Worm (Caenorhabditis elegans) whole organism, L4 larva: ENCODE results near the gene B0507.9.

Experiments
- F26F4.8 ChIP-seq: fragments of 200-800 bp; sonication (Bioruptor generic); conservative IDR thresholded peaks from 2 replicates; pipeline ENCODE4 v1.3.6; 2022; ENCODE audit warnings: missing genetic modification characterization, missing compliant biosample characterization
- ZK337.2 ChIP-seq: fragments of 200-800 bp; sonication (Bioruptor generic); IDR thresholded peaks from 2 replicates; pipeline ENCODE4 v1.3.6; 2022; ENCODE audit warnings: missing genetic modification reagents, missing genetic modification characterization, missing compliant biosample characterization
- arid-1 ChIP-seq: fragments of 200-800 bp; sonication (Bioruptor generic); conservative IDR thresholded peaks from 2 replicates; pipeline ENCODE4 v1.3.6; 2022; ENCODE audit warnings: missing genetic modification reagents, missing genetic modification characterization, missing compliant biosample characterization
- attf-4 ChIP-seq: sonication (generic microtip); optimal IDR thresholded peaks from 3 replicates; lab custom pipeline; 2017; ENCODE audit warnings: missing biosample characterization, missing genetic modification characterization
- ceh-20 ChIP-seq: fragments of 200-800 bp; sonication (Bioruptor generic); IDR thresholded peaks from 2 replicates; pipeline ENCODE4 v1.3.6; 2022; ENCODE audit warnings: missing genetic modification reagents, missing genetic modification characterization, missing compliant biosample characterization
- ceh-44 ChIP-seq: fragments of 200-800 bp; sonication (Bioruptor generic); IDR thresholded peaks from 2 replicates; pipeline ENCODE4 v1.3.6; 2022; ENCODE audit warnings: missing genetic modification reagents, missing genetic modification characterization, missing compliant biosample characterization
- ctbp-1 ChIP-seq: fragments of 200-800 bp; sonication (Bioruptor generic); IDR thresholded peaks from 2 replicates; pipeline ENCODE4 v1.3.6; 2022; ENCODE audit warnings: missing genetic modification reagents, missing genetic modification characterization, missing compliant biosample characterization
- daf-16 ChIP-seq, 3 experiments: sonication (generic microtip); optimal IDR thresholded peaks; 2 replicates each; lab custom pipeline; 2016 to 2017; ENCODE audit warnings: missing genetic modification characterization in 3 of 3, missing genetic modification reagents in 3 of 3, mild to moderate bottlenecking in 2 of 3, missing compliant biosample characterization in 2 of 3, missing biosample characterization in 1 of 3, moderate library complexity in 1 of 3
- daf-19 ChIP-seq: fragments of 200-800 bp; sonication (Bioruptor generic); conservative IDR thresholded peaks from 2 replicates; pipeline ENCODE4 v1.3.6; 2022; ENCODE audit warnings: missing genetic modification characterization, missing compliant biosample characterization
- duxl-1 ChIP-seq: sonication (generic microtip); optimal IDR thresholded peaks from 2 replicates; lab custom pipeline; 2016; ENCODE audit warnings: mild to moderate bottlenecking, missing genetic modification characterization, moderate library complexity, missing compliant biosample characterization; ENCODE audit not compliant: poor library complexity
- dve-1 ChIP-seq: sonication (generic microtip); optimal IDR thresholded peaks from 2 replicates; lab custom pipeline; 2017; ENCODE audit warnings: antibody characterized with exemption, mild to moderate bottlenecking, missing genetic modification characterization, missing compliant biosample characterization; ENCODE audit not compliant: insufficient read depth
- egl-43 ChIP-seq: fragments of 200-800 bp; sonication (Bioruptor generic); IDR thresholded peaks from 2 replicates; pipeline ENCODE4 v1.3.6; 2022; ENCODE audit warnings: missing genetic modification reagents, missing genetic modification characterization, missing compliant biosample characterization
- gei-8 ChIP-seq: fragments of 200-800 bp; sonication (Bioruptor generic); optimal IDR thresholded peaks from 2 replicates; lab custom pipeline; 2018; ENCODE audit warnings: mild to moderate bottlenecking, missing genetic modification characterization, missing compliant biosample characterization
- hif-1 ChIP-seq, 2 experiments: sonication (generic microtip); optimal IDR thresholded peaks; 2 replicates each; lab custom pipeline; 2016 to 2017; ENCODE audit warnings: missing compliant biosample characterization in 2 of 2, missing genetic modification characterization in 2 of 2, missing genetic modification reagents in 2 of 2, missing genotype in 2 of 2, mild to moderate bottlenecking in 1 of 2
- hlh-11 ChIP-seq: fragments of 200-800 bp; sonication (Bioruptor generic); optimal IDR thresholded peaks from 2 replicates; lab custom pipeline; 2018; ENCODE audit warnings: mild to moderate bottlenecking, missing genetic modification characterization, missing compliant biosample characterization
- hlh-30 ChIP-seq: sonication (generic microtip); optimal IDR thresholded peaks from 2 replicates; lab custom pipeline; 2017; ENCODE audit warnings: antibody characterized with exemption, mild to moderate bottlenecking, missing genetic modification characterization, missing compliant biosample characterization; ENCODE audit not compliant: insufficient read depth
- jun-1 ChIP-seq: fragments of 150-350 bp; optimal IDR thresholded peaks from 2 replicates; lab custom pipeline; 2014; ENCODE audit warnings: missing biosample characterization, missing genetic modification reagents, missing genetic modification characterization
- lin-13 ChIP-seq: fragments of 150-350 bp; optimal IDR thresholded peaks from 2 replicates; lab custom pipeline; 2014; ENCODE audit warnings: missing biosample characterization, missing genetic modification reagents, missing genetic modification characterization
- lin-15B ChIP-seq: fragments of 150-350 bp; sonication (generic microtip); optimal IDR thresholded peaks from 3 replicates; lab custom pipeline; 2014; ENCODE audit warnings: missing biosample characterization, missing genetic modification characterization
- lir-3 ChIP-seq: sonication (generic microtip); optimal IDR thresholded peaks from 2 replicates; lab custom pipeline; 2016; ENCODE audit warnings: mild to moderate bottlenecking, missing genetic modification characterization, missing compliant biosample characterization
- madf-5 ChIP-seq, 2 experiments: fragments of 200-800 bp; sonication (Bioruptor generic); IDR thresholded peaks; 2 replicates each; pipeline ENCODE4 v1.3.6; 2022; ENCODE audit warnings: missing compliant biosample characterization in 2 of 2, missing genetic modification characterization in 2 of 2
- mes-2 ChIP-seq: sonication (generic microtip); optimal IDR thresholded peaks from 2 replicates; lab custom pipeline; 2016; ENCODE audit warnings: missing genotype, mild to moderate bottlenecking, missing genetic modification characterization, missing compliant biosample characterization; ENCODE audit not compliant: poor library complexity, severe bottlenecking
- mxl-3 ChIP-seq: fragments of 200-800 bp; sonication (Bioruptor generic); optimal IDR thresholded peaks from 2 replicates; lab custom pipeline; 2018; ENCODE audit warnings: mild to moderate bottlenecking, missing genetic modification characterization, missing compliant biosample characterization
- nhr-102 ChIP-seq: sonication (generic microtip); optimal IDR thresholded peaks from 2 replicates; lab custom pipeline; 2016; ENCODE audit warnings: mild to moderate bottlenecking, missing genetic modification characterization, moderate library complexity, missing compliant biosample characterization
- nhr-28 ChIP-seq: fragments of 150-350 bp; optimal IDR thresholded peaks from 2 replicates; lab custom pipeline; 2014; ENCODE audit warnings: missing biosample characterization, missing genetic modification characterization
- nhr-48 ChIP-seq: sonication (generic microtip); optimal IDR thresholded peaks from 2 replicates; lab custom pipeline; 2016; ENCODE audit warnings: mild to moderate bottlenecking, missing genetic modification characterization, missing compliant biosample characterization
- nhr-6 ChIP-seq: fragments of 150-350 bp; optimal IDR thresholded peaks from 2 replicates; lab custom pipeline; 2014; ENCODE audit warnings: missing biosample characterization, missing genetic modification characterization
- nhr-76 ChIP-seq: fragments of 150-350 bp; optimal IDR thresholded peaks from 2 replicates; lab custom pipeline; 2014; ENCODE audit warnings: missing biosample characterization, missing genetic modification characterization
- pqm-1 ChIP-seq: sonication (generic microtip); optimal IDR thresholded peaks from 2 replicates; lab custom pipeline; 2017; ENCODE audit warnings: missing biosample characterization, missing genetic modification characterization
- saeg-2 ChIP-seq: fragments of 200-800 bp; sonication (Bioruptor generic); IDR thresholded peaks from 2 replicates; pipeline ENCODE4 v1.3.6; 2022; ENCODE audit warnings: missing genetic modification reagents, missing genetic modification characterization, missing compliant biosample characterization
- spr-1 ChIP-seq: sonication (generic microtip); optimal IDR thresholded peaks from 2 replicates; lab custom pipeline; 2016; ENCODE audit warnings: mild to moderate bottlenecking, missing genetic modification characterization, missing compliant biosample characterization
- spr-3 ChIP-seq: fragments of 200-800 bp; sonication (Bioruptor generic); optimal IDR thresholded peaks from 2 replicates; lab custom pipeline; 2018; ENCODE audit warnings: mild to moderate bottlenecking, missing genetic modification characterization, missing compliant biosample characterization
- tra-1 ChIP-seq: fragments of 200-800 bp; sonication (Bioruptor generic); IDR thresholded peaks from 2 replicates; pipeline ENCODE4 v1.3.6; 2022; ENCODE audit warnings: missing genetic modification reagents, missing genetic modification characterization, missing compliant biosample characterization
- unc-130 ChIP-seq: sonication (generic microtip); optimal IDR thresholded peaks from 2 replicates; lab custom pipeline; 2016; ENCODE audit warnings: missing genetic modification reagents, missing genetic modification characterization, missing compliant biosample characterization
- unc-39 ChIP-seq: sonication (generic microtip); optimal IDR thresholded peaks from 2 replicates; lab custom pipeline; 2017; ENCODE audit warnings: missing biosample characterization, missing genetic modification characterization
- unc-62 ChIP-seq, 3 experiments: fragments of 150-350 bp in 1 of 3; sonication (generic microtip); optimal IDR thresholded peaks in 2 of 3; peaks in 1 of 3; 1 replicate in 1 of 3; 2 replicates in 2 of 3; lab custom pipeline; 2014 to 2017; ENCODE audit warnings: missing biosample characterization in 3 of 3, missing genetic modification characterization in 3 of 3, missing genetic modification reagents in 3 of 3, missing genotype in 1 of 3
- vab-7 ChIP-seq: fragments of 200-800 bp; sonication (Bioruptor generic); IDR thresholded peaks from 2 replicates; pipeline ENCODE4 v1.3.6; 2022; ENCODE audit warnings: missing genetic modification reagents, missing genetic modification characterization, missing compliant biosample characterization
- zfp-2 ChIP-seq: sonication (generic microtip); optimal IDR thresholded peaks from 2 replicates; lab custom pipeline; 2016; ENCODE audit warnings: mild to moderate bottlenecking, missing genetic modification characterization, missing compliant biosample characterization
- zip-11 ChIP-seq: fragments of 200-800 bp; sonication (Bioruptor generic); IDR thresholded peaks from 2 replicates; pipeline ENCODE4 v1.3.6; 2022; ENCODE audit warnings: missing genetic modification characterization, missing compliant biosample characterization
- zip-2 ChIP-seq: fragments of 150-350 bp; optimal IDR thresholded peaks from 2 replicates; lab custom pipeline; 2014; ENCODE audit warnings: missing biosample characterization, missing genetic modification characterization
- ztf-11 ChIP-seq: fragments of 150-350 bp; optimal IDR thresholded peaks from 2 replicates; lab custom pipeline; 2014; ENCODE audit warnings: missing biosample characterization, missing genetic modification characterization

Gene B0507.9

ce11 chrV:8730991-8731390, 34.8 kb downstream of the B0507.9 start:
- no peak for TF ChIP-seq spr-1
- TF ChIP-seq ctbp-1 (GFP tag; lab: Robert Waterston, UW) = no peak
- TF ChIP-seq ceh-20 (GFP tag; lab: Robert Waterston, UW) = no peak
- no peak for TF ChIP-seq hlh-30 (tag; lab: Kevin White, UChicago)
- no peak for TF ChIP-seq tra-1 (GFP tag; lab: Robert Waterston, UW)
- no peak for TF ChIP-seq arid-1
- no peak for TF ChIP-seq vab-7 (GFP tag; lab: Robert Waterston, UW)
- TF ChIP-seq unc-39 = no peak
- TF ChIP-seq ztf-11 (tag; lab: Kevin White, UChicago) = no peak
- TF ChIP-seq nhr-48 = no peak
- no peak for TF ChIP-seq daf-16 (GFP tag; optimal IDR thresholded peaks at IDR 0.05; lab: Kevin White, UChicago)
- TF ChIP-seq daf-16 (tag; optimal IDR thresholded peaks at IDR 0.05; lab: Kevin White, UChicago) = peak; percentile 64
- no peak for TF ChIP-seq lir-3
- no peak for TF ChIP-seq unc-130 (GFP tag; lab: Kevin White, UChicago)
- TF ChIP-seq nhr-28 (tag; lab: Kevin White, UChicago) = peak; percentile 3
- no peak for TF ChIP-seq madf-5 (GFP tag; IDR thresholded peaks at IDR 0.05; lab: Robert Waterston, UW)
- TF ChIP-seq ceh-44 (GFP tag; lab: Robert Waterston, UW) = no peak
- TF ChIP-seq dve-1 = peak; percentile 27
- no peak for TF ChIP-seq daf-19 (GFP tag; lab: Robert Waterston, UW)
- TF ChIP-seq lin-13 = no peak
- no peak for TF ChIP-seq nhr-102 (tag; lab: Kevin White, UChicago)
- TF ChIP-seq jun-1 = no peak
- TF ChIP-seq attf-4 (tag; lab: Kevin White, UChicago) = no peak
- peak; percentile 41 for TF ChIP-seq pqm-1 (tag; lab: Kevin White, UChicago)
- TF ChIP-seq nhr-76 (tag; lab: Kevin White, UChicago) = no peak
- TF ChIP-seq zip-2 (tag; lab: Kevin White, UChicago) = no peak
- no peak for TF ChIP-seq saeg-2 (GFP tag; lab: Robert Waterston, UW)
- TF ChIP-seq nhr-6 (tag; lab: Kevin White, UChicago) = no peak

DNA sequence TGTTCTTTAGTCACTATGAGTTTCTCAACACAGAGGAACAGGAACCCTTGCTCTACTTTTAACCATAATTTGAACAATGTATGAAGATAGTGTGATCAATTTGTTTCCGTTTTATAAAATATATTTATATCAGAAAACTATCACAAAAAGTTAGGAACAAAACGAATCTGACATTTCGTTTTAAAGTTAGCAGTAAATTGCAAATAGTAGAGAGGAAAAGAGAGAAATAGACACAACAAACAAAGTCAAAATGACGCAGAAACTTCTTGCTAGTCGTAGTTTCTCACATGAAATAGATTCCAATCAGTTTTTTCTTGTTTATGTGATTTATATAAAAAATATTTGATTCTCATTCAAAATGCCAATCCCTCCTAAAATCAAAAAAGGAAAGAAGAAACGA, 36.7 kb downstream of the B0507.9 start, which contains the start of gene ZC196.5:
TSS of gene ZC196.5 (plus strand) at position 301 of the 400 bp plus-strand sequence.
- TF ChIP-seq ZK337.2 (GFP tag; lab: Robert Waterston, UW) (no peak), duxl-1 (tag; lab: Kevin White, UChicago) (no peak), unc-62 (GFP tag; optimal IDR thresholded peaks at IDR 0.05 in 1 of 2; lab: Kevin White, UChicago) (peak in 1 of 2 experiments; percentile 60), unc-62 (tag; optimal IDR thresholded peaks at IDR 0.05; lab: Kevin White, UChicago) (no peak)

DNA sequence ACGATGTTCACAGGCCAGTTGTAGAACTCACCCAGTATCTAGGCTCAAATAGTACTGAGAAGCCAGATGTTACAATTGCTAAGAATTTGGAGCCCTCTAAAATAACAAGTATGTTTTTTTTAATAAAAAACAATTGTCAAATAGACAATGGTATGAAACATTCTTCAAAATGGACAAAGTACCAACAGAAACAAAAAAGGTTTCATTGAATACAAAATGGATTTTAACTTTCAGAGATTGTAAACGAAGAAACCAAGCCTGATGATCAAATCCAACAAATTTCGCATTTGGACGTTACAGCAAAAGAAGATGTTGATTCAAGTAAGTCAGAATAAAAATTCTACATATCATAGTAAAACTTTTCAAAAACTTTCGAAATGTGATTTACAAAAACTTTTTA, 38.8 kb downstream of the B0507.9 start, which contains the start of gene ZC196.9:
TSS of gene ZC196.9 (minus strand) at position 101 of the 400 bp plus-strand sequence.
- TF ChIP-seq egl-43 (GFP tag; lab: Robert Waterston, UW) (no peak), spr-3 (GFP tag; lab: Kevin White, UChicago) (no peak), unc-39 (no peak), mxl-3 (no peak), hif-1 (tag; optimal IDR thresholded peaks at IDR 0.05; lab: Kevin White, UChicago) (no peak), zfp-2 (tag; lab: Kevin White, UChicago) (no peak), gei-8 (GFP tag; lab: Kevin White, UChicago) (no peak), mes-2 (no peak), F26F4.8 (GFP tag; lab: Robert Waterston, UW) (no peak), zip-11 (GFP tag; lab: Robert Waterston, UW) (no peak), lin-15B (tag; lab: Kevin White, UChicago) (no peak), hlh-11 (tag; lab: Kevin White, UChicago) (no peak), saeg-2 (GFP tag; lab: Robert Waterston, UW) (no peak)
- TF ChIP-seq, all 104 proteins: peak for 0
